Fruit fly (Drosophila melanogaster) S2 (cell line): ENCODE data around the gene CG2225.

ENCODE experiments used
- CG8478 ChIP-seq: fragments of >200 bp; optimal IDR thresholded peaks from 2 replicates; lab custom pipeline; 2018
- CTCF ChIP-seq, 2 experiments: fragments of >200 bp; optimal IDR thresholded peaks; 2 replicates each; lab custom pipeline; 2018

DNA sequence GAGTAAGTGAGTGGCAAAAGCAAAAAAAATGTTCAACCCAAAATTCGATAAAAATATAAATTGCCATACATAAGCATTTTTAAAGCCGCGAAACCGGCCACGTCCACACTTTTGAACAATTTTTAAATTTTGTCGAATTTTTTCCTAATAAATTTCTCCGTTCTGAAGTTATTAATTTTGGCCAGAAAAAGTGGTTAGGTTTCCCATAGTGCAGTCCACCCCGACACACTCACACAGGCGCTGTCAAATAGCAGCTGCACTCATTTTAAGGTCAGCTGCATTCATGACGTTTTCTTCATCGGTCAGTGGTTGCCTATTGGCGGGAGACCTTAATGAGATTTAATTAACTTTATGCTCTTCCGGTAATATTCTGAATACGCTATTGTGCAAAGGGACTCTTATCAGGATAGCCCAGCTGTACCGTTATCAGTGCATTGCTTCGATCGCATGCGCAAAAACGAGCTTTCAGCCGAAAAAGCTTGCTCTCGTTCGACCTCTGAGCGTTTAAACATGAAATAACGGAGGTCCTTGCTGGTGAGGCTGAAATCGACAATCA is 45.2 kb downstream of the CG2225 start, which contains the start of gene Ac3:
- TF ChIP-seq CTCF (optimal IDR thresholded peaks at IDR 0.05; lab: Kevin White, UChicago) (no peak), CG8478 (lab: Kevin White, UChicago) (no peak)
